Worm (Caenorhabditis elegans) whole organism, early embryonic: Measurements from ENCODE around the gene W04B5.8.
"Not testable (repeated sequence)": the region's sequence is repeated elsewhere in the genome, so short reads cannot be mapped to it uniquely, and the experiment has no call there.

Experiments
- B0310.2 ChIP-seq: sonication (generic microtip); optimal IDR thresholded peaks from 2 replicates; lab custom pipeline; 2016; ENCODE audit warnings: mild to moderate bottlenecking, missing genetic modification characterization, missing compliant biosample characterization
- F13C5.2 ChIP-seq: sonication (generic microtip); optimal IDR thresholded peaks from 2 replicates; lab custom pipeline; 2017; ENCODE audit warnings: mild to moderate bottlenecking, missing genetic modification characterization, inconsistent platforms, missing compliant biosample characterization
- aly-1 ChIP-seq: sonication (generic microtip); optimal IDR thresholded peaks from 2 replicates; lab custom pipeline; 2016; ENCODE audit warnings: missing genetic modification characterization, missing compliant biosample characterization
- ama-1 ChIP-seq: fragments of 150-350 bp; optimal IDR thresholded peaks from 2 replicates; lab custom pipeline; 2014
- ceh-36 ChIP-seq: sonication (generic microtip); optimal IDR thresholded peaks from 2 replicates; lab custom pipeline; 2016; ENCODE audit warnings: missing genetic modification characterization, inconsistent platforms, missing compliant biosample characterization
- ets-7 ChIP-seq: sonication (generic microtip); optimal IDR thresholded peaks from 2 replicates; lab custom pipeline; 2016; ENCODE audit warnings: missing genotype, missing genetic modification characterization, missing compliant biosample characterization
- flt-1 ChIP-seq: fragments of 200-800 bp; sonication (Bioruptor generic); IDR thresholded peaks from 2 replicates; pipeline ENCODE4 v1.3.6; 2022; ENCODE audit warnings: missing genetic modification characterization, missing compliant biosample characterization
- hmbx-1 ChIP-seq: sonication (generic microtip); optimal IDR thresholded peaks from 2 replicates; lab custom pipeline; 2016; ENCODE audit warnings: mild to moderate bottlenecking, missing genetic modification characterization, missing compliant biosample characterization
- hmg-4 ChIP-seq: fragments of 200-800 bp; sonication (Bioruptor generic); optimal IDR thresholded peaks from 2 replicates; lab custom pipeline; 2018; ENCODE audit warnings: mild to moderate bottlenecking, missing genetic modification characterization, missing compliant biosample characterization
- hnd-1 ChIP-seq: sonication (generic microtip); optimal IDR thresholded peaks from 2 replicates; lab custom pipeline; 2016; ENCODE audit warnings: missing genetic modification characterization, missing compliant biosample characterization
- pes-1 ChIP-seq: fragments of 200-800 bp; sonication (Bioruptor generic); IDR thresholded peaks from 2 replicates; pipeline ENCODE4 v1.3.6; 2022; ENCODE audit warnings: missing genetic modification reagents, missing genetic modification characterization, missing compliant biosample characterization
- scrt-1 ChIP-seq: fragments of 200-800 bp; sonication (Bioruptor generic); IDR thresholded peaks from 2 replicates; pipeline ENCODE4 v1.3.6; 2022; ENCODE audit warnings: missing genetic modification characterization, missing compliant biosample characterization
- sea-1 ChIP-seq: fragments of 200-800 bp; sonication (Bioruptor generic); conservative IDR thresholded peaks from 2 replicates; pipeline ENCODE4 v1.3.6; 2022; ENCODE audit warnings: missing genetic modification characterization, missing compliant biosample characterization
- tbx-11 ChIP-seq: fragments of 200-800 bp; sonication (Bioruptor generic); IDR thresholded peaks from 2 replicates; pipeline ENCODE4 v1.3.6; 2022; ENCODE audit warnings: missing genetic modification characterization, missing compliant biosample characterization
- tbx-37 ChIP-seq: fragments of 200-800 bp; sonication (Bioruptor generic); conservative IDR thresholded peaks from 2 replicates; pipeline ENCODE4 v1.3.6; 2022; ENCODE audit warnings: missing genetic modification reagents, missing genetic modification characterization, missing compliant biosample characterization
- tra-4 ChIP-seq: sonication (generic microtip); optimal IDR thresholded peaks from 2 replicates; lab custom pipeline; 2017; ENCODE audit warnings: missing genetic modification characterization, missing compliant biosample characterization

W04B5.8 gene

DNA sequence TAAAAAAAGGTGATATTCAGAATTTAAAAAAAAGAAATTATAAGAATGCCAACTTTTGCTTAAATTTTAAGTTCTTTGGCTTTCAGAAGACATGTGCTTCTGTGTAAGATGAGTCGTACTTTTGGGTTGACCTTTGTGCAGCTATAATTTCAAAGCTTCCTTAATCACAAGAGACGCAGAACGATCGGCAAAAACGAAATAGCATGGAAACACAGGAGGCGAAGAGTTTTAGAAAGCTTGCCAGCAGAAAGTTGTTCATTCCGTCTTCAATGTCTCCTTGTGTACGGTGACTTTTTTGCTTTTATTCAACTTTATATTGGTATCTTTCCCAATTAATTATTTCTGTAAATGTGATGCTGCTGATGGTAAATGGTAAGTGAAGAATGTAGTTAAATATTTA lies 6.8 kb downstream of the W04B5.8 start:
- TF ChIP-seq aly-1 (tag; lab: Kevin White, UChicago), result no peak
- TF ChIP-seq flt-1 (GFP tag; lab: Robert Waterston, UW), result no peak
- TF ChIP-seq hmg-4 (GFP tag; lab: Kevin White, UChicago), result no peak
- TF ChIP-seq scrt-1 (GFP tag; lab: Robert Waterston, UW), result no peak
- TF ChIP-seq tra-4 (tag; lab: Kevin White, UChicago), result no peak
- TF ChIP-seq B0310.2, result no peak
- no peak for TF ChIP-seq hmbx-1 (tag; lab: Kevin White, UChicago)
- no peak for TF ChIP-seq F13C5.2 (tag; lab: Kevin White, UChicago)
- no peak for TF ChIP-seq ceh-36 (tag; lab: Kevin White, UChicago)
- no peak for TF ChIP-seq ets-7 (tag; lab: Kevin White, UChicago)
- no peak for TF ChIP-seq tbx-11
- no peak for TF ChIP-seq hnd-1 (tag; lab: Kevin White, UChicago)
- no peak for TF ChIP-seq tbx-37 (GFP tag; lab: Robert Waterston, UW)

DNA sequence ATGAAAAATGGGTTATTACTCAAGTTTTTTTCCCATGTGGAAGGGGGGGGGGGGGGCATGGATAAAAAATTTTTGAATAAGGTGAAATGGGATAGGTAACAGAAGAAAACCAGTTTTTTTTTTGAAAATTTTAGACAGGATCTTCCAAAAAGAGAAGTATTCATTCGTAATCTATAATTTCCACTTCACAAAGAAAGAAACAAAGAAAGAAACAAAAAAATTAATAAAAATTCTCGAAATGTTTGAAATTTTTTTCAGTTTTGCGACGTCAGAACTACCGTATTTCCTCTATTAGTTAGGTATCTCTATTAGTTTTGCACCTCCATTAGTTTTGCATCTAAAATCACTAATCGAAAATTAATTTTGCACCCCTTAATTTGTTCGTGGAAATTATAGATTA lies 9.3 kb downstream of the W04B5.8 start, which contains the start of gene W04B5.6:
W04B5.6 (minus strand) TSS at position 101 of the 400 bp plus-strand sequence.
- not testable (repeated sequence) for TF ChIP-seq hmg-4 (GFP tag; lab: Kevin White, UChicago); F13C5.2 (tag; lab: Kevin White, UChicago); hmbx-1 (tag; lab: Kevin White, UChicago)

DNA sequence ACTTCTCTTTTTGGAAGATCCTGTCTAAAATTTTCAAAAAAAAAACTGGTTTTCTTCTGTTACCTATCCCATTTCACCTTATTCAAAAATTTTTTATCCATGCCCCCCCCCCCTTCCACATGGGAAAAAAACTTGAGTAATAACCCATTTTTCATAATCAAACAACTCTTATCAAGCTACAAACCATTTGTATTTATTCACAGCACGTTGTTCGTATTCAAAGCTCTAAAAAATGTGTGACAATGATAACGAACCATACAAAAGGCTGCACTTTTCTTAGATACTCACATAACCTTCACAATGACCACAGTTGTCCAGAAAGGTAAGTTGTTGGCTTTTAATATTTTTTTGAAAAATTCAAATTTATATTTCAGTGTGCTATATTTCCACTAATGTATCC lies 9.7 kb downstream of the W04B5.8 start, which contains the start of gene E02H9.6:
E02H9.6 (plus strand) TSS at position 301 of the 400 bp plus-strand sequence.
- not testable (repeated sequence) for TF ChIP-seq scrt-1, flt-1, tbx-37 (GFP tag; lab: Robert Waterston, UW)

DNA sequence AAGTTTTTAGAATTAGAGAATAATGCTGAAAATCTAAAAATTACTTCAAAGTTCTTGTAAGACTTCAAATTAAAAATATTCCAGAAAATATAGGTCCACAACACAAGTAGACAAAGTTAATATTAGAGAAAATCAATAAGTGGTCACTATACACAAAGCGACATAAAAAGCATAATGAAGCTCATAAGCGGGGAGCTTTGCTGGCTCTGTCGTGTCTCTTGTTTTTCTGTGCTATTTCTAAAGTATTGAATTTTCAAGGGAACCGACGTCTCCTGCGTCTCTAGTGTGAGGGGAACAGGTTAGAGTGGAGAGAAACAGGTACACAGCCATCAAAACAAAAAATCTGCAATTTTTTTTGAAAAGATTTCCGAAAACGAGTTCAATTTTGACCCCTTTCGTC lies 12.4 kb downstream of the W04B5.8 start, which contains the start of gene E02H9.13:
E02H9.13 (minus strand) TSS at position 199 of the 400 bp plus-strand sequence.
- TF ChIP-seq tbx-11 (no peak), ceh-36 (tag; lab: Kevin White, UChicago) (no peak), hmg-4 (GFP tag; lab: Kevin White, UChicago) (no peak), B0310.2 (no peak), hmbx-1 (tag; lab: Kevin White, UChicago) (no peak)

DNA sequence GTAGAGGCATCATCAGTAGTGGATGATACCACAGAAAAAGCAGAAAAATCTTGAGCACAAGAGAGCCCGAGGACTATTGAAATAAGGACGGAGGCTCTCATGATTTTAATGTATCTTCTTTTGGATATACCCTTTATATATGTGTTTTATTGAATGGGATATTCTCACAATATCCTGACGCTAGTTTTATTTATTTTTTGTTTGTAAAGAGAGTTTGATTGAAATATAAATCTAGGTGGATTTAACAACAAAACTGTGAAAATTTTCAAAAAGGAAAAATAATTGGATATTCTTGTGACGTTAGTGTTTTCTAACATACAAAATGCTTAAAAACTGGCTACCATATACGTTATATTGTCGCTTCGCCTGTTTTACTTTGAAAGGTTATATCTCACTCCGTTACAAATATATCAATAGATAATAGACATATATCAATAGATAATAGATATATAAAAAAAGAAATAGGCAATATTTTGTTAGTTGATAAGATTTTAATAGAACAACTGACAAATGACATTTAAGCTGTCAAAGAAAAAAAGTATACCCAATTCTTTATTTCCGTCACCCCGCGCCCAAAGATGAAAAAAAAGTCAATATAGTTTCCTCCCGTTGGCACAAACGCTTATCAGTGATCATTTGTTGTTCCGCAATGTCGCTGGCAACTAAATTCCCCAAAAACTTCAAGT lies 19.6 kb downstream of the W04B5.8 start, which contains the start of the genes E02H9.7 and klo-2:
E02H9.7 (minus strand) TSS at position 101 of the 686 bp plus-strand sequence.
klo-2 (plus strand) TSS at position 636 of the 686 bp plus-strand sequence.
- TF ChIP-seq pes-1 (no peak), tbx-11 (no peak), scrt-1 (GFP tag; lab: Robert Waterston, UW) (no peak), F13C5.2 (tag; lab: Kevin White, UChicago) (no peak), flt-1 (GFP tag; lab: Robert Waterston, UW) (no peak), aly-1 (tag; lab: Kevin White, UChicago) (no peak)

DNA sequence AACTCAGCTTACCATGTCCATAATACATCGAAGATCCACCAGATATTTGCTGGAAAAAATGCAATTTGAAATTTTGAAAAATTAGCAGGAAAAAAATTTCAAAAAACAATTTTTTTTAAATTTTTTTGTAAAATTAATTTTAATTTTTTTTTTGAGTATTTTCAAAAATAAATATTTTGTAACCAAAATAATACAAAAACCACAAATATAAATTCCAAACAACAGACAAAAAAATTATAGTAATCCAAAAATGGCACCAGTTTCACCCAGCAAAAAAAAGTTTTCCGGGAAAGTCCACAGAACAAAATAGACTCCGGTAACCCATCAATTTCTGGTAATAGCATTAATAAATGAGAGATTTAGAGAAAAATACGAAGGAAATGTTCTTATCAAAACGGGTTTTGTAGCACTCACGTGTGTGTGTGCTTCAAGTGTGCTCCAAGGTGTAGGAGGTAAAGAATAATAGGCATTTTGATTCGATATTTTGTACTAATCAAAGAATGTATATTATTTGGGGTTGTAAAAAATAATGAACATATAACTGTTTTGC lies 28.7 kb downstream of the W04B5.8 start, which contains the start of gene nhr-121:
nhr-121 (minus strand) TSS at position 51 of the 550 bp plus-strand sequence.
- TF ChIP-seq ama-1 (no peak), hnd-1 (tag; lab: Kevin White, UChicago) (no peak), B0310.2 (no peak), sea-1 (GFP tag; lab: Robert Waterston, UW) (no peak), scrt-1 (GFP tag; lab: Robert Waterston, UW) (no peak), F13C5.2 (tag; lab: Kevin White, UChicago) (no peak), ceh-36 (tag; lab: Kevin White, UChicago) (no peak), tbx-37 (GFP tag; lab: Robert Waterston, UW) (no peak), hmbx-1 (tag; lab: Kevin White, UChicago) (no peak), pes-1 (no peak), tbx-11 (no peak), ets-7 (tag; lab: Kevin White, UChicago) (no peak)

DNA sequence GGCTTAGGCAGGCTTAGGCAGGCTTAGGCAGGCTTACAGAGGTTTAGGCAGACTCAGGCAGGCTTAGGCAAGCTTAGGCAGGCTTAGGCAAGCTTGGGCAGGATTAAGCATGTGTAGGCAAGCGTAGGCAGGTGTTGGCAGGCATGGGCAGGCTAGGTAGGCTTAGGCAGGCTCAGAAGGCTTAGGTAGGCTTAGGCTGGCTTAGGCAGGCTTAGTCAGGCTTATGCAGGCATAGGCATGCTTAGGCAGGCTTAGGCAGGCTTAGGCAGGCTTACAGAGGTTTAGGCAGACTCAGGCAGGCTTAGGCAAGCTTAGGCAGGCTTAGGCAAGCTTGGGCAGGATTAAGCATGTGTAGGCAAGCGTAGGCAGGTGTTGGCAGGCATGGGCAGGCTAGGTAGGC lies 29.3 kb downstream of the W04B5.8 start:
- TF ChIP-seq ceh-36 (tag; lab: Kevin White, UChicago), result peak; percentile 69

DNA sequence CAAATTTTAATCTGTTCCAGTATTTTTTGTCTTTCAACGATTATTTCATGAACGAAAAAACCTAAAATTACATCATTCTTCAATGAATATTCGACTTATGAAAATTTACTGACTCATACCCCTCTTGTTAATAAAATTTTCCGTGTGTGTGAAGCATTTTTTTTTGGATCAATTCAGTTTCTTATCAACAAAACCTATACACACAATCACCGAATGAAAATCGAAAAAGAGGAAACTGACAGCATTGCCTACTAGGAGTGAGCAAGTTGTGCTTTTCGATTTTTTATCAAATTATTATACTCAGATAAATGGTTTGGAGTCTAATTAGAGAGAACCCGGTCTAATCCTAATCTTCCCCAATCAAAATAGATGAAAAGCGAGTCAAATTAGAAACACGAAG lies 32.6 kb downstream of the W04B5.8 start, which contains the start of gene E02H9.3:
E02H9.3 (plus strand) TSS at position 301 of the 400 bp plus-strand sequence.
- not testable (repeated sequence) for TF ChIP-seq hmbx-1 (tag; lab: Kevin White, UChicago); ceh-36 (tag; lab: Kevin White, UChicago); tbx-37 (GFP tag; lab: Robert Waterston, UW)

DNA sequence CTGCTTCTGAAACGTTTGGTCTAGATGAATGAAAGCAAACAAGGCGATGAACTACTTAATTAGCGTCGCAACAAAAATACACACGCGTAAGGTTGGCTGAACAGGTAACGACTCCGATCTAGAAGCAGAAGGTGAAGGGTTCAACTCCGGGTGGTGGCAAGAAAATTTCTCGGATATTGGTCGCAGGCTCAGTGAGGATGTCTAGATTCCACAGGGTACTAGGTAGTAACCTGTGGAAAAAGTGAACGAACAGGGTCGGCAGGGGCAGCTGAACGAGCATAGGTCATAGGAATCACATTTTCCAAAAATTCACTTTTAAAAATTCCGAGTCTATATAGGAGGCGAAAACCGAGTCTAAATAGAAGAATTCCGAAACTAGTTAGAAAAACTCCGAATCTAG lies 34.3 kb downstream of the W04B5.8 start:
- 0 out of 2 replicates have a peak, but pooled peaks have one; percentile 16 for TF ChIP-seq pes-1
